Fruit fly (Drosophila melanogaster): Measurements from ENCODE around the gene Lsd-1.

- TF ChIP-seq usp (GFP tag; optimal IDR thresholded peaks at IDR 0.05) (no peak), pan (optimal IDR thresholded peaks at IDR 0.05) (no peak), EcR (GFP tag; optimal IDR thresholded peaks at IDR 0.05) (no peak), psq (optimal IDR thresholded peaks at IDR 0.05) (no peak), Dll (optimal IDR thresholded peaks at IDR 0.05) (no peak), CG8478 (optimal IDR thresholded peaks at IDR 0.05) (no peak)
Observed at dm6 chr3R:23737676-23738574, 25.7 kb upstream of the Lsd-1 start.
